Worm (Caenorhabditis elegans): ENCODE measurements around the gene rom-2.

rom-2 gene

DNA sequence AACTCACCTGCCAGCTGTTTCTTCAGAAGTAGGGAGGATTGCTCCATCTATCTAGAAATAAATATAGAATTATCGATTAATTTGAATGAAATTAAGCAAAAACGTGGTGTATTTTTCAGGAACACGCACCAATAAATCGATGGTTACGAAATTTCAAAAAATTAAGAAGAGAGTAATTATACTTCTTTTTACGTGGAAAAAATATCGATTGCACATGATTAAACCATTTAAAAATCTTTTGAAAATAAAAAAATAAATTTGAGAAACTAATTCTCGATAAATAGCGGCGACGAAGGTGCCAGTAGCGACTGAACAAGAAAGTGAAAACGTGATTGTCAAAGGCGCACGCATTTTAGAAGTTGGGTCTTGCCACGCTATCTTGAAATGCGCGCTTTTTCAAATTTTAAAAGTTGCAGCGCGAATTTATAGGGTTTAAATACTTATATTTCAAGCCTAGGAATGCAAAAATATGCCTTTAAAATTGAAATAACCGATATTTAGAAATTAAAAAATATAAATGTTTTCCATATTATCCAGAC is 35.7 kb upstream of the rom-2 start, which contains the start of gene ubc-7:
TSS of gene ubc-7 (minus strand) at position 51 of the 539 bp plus-strand sequence.
- peak; percentile 72 for TF ChIP-seq attf-5 (GFP tag; optimal IDR thresholded peaks at IDR 0.05)
- 0 out of 2 replicates have a peak, but pooled peaks have one; percentile 6 for TF ChIP-seq let-526 (GFP tag; IDR thresholded peaks at IDR 0.05)
- peak; percentile 80 for TF ChIP-seq mcd-1 (GFP tag; IDR thresholded peaks at IDR 0.05)
- TF ChIP-seq nfyb-1 (GFP tag; IDR thresholded peaks at IDR 0.05): peak; percentile 43; the same call in 1 of the 2 replicates
- TF ChIP-seq snpc-3.4 (tag; optimal IDR thresholded peaks at IDR 0.05): peak; percentile 71
- TF ChIP-seq unc-62 (GFP tag; optimal IDR thresholded peaks at IDR 0.05): no peak
- TF ChIP-seq dox-1 (GFP tag; IDR thresholded peaks at IDR 0.05): peak; percentile 25; the same call in 1 of the 2 replicates
- TF ChIP-seq B0035.1 (tag; optimal IDR thresholded peaks at IDR 0.05): no peak
- no peak for TF ChIP-seq lag-1 (GFP tag; IDR thresholded peaks at IDR 0.05)
- peak; percentile 97 for TF ChIP-seq F33H1.4 (GFP tag; IDR thresholded peaks at IDR 0.05)
- TF ChIP-seq cebp-1 (GFP tag; IDR thresholded peaks at IDR 0.05): no peak
- TF ChIP-seq cebp-1 (tag; optimal IDR thresholded peaks at IDR 0.05): peak; percentile 71
- peak; percentile 79 for TF ChIP-seq xnd-1 (tag; optimal IDR thresholded peaks at IDR 0.05)
- peak; percentile 68 for TF ChIP-seq tlf-1 (GFP tag; optimal IDR thresholded peaks at IDR 0.05)
- peak; percentile 76 for TF ChIP-seq ekl-4 (GFP tag; IDR thresholded peaks at IDR 0.05)
- no peak for TF ChIP-seq attf-6 (GFP tag; IDR thresholded peaks at IDR 0.05)
- peak; percentile 48 for TF ChIP-seq hmg-1.2 (GFP tag; IDR thresholded peaks at IDR 0.05)
- TF ChIP-seq lin-54 (GFP tag; optimal IDR thresholded peaks at IDR 0.05): peak; percentile 95
- no peak for TF ChIP-seq F37B4.10 (GFP tag; IDR thresholded peaks at IDR 0.05)
- peak; percentile 92 for TF ChIP-seq madf-8 (GFP tag; conservative IDR thresholded peaks at IDR 0.05)
- TF ChIP-seq D2030.7 (GFP tag; IDR thresholded peaks at IDR 0.05): peak; percentile 77; the same call in 1 of the 2 replicates
- TF ChIP-seq tbp1 (GFP tag; optimal IDR thresholded peaks at IDR 0.05): peak; percentile 56
- peak; percentile 95 for TF ChIP-seq dpl-1 (GFP tag; optimal IDR thresholded peaks at IDR 0.05)
- peak; percentile 22 for TF ChIP-seq nhr-80 (tag; optimal IDR thresholded peaks at IDR 0.05)
- peak; percentile 50 to 91 (median 79) for TF ChIP-seq lin-35 (GFP tag; optimal IDR thresholded peaks at IDR 0.05)
- peak; percentile 48 for TF ChIP-seq ztf-18 (tag; optimal IDR thresholded peaks at IDR 0.05)
- peak; percentile 83 for TF ChIP-seq ceh-91 (GFP tag; IDR thresholded peaks at IDR 0.05)
- TF ChIP-seq ceh-100 (GFP tag; IDR thresholded peaks at IDR 0.05): peak; percentile 19; the same call in 1 of the 2 replicates
- peak; percentile 58 for TF ChIP-seq snpc-1.1 (tag; optimal IDR thresholded peaks at IDR 0.05; ENCODE audit: insufficient read depth)
- peak; percentile 96 for TF ChIP-seq efl-1 (GFP tag; optimal IDR thresholded peaks at IDR 0.05)
- no peak for TF ChIP-seq ccch-3 (GFP tag; optimal IDR thresholded peaks at IDR 0.05)
- TF ChIP-seq hsf-1 (GFP tag; IDR thresholded peaks at IDR 0.05): peak; percentile 79
- TF ChIP-seq B0336.3 (GFP tag; IDR thresholded peaks at IDR 0.05): peak; percentile 42; the same call in 1 of the 2 replicates
- TF ChIP-seq rcor-1 (GFP tag; IDR thresholded peaks at IDR 0.05): peak; percentile 70
- no peak for TF ChIP-seq snpc-4 (GFP tag; optimal IDR thresholded peaks at IDR 0.05)
- TF ChIP-seq snpc-4 (tag; optimal IDR thresholded peaks at IDR 0.05): peak in 2 of 4 experiments; percentile 14 to 45
- TF ChIP-seq F23B12.7 (tag; optimal IDR thresholded peaks at IDR 0.05; ENCODE audit: insufficient read depth): peak; percentile 68
- TF ChIP-seq lin-40 (tag; optimal IDR thresholded peaks at IDR 0.05): peak; percentile 52
- 0 out of 2 replicates have a peak, but pooled peaks have one; percentile 3 for TF ChIP-seq B0019.2 (GFP tag; conservative IDR thresholded peaks at IDR 0.05)
- no peak for TF ChIP-seq mes-4 (tag; optimal IDR thresholded peaks at IDR 0.05)
- peak; percentile 30; the same call in 1 of the 2 replicates for TF ChIP-seq madf-3 (GFP tag; IDR thresholded peaks at IDR 0.05)
- TF ChIP-seq ZK185.1 (tag; optimal IDR thresholded peaks at IDR 0.05; ENCODE audit: poor library complexity, severe bottlenecking): peak; percentile 63
- no peak for TF ChIP-seq K11D2.4 (GFP tag; IDR thresholded peaks at IDR 0.05)
- peak; percentile 69 for TF ChIP-seq lsl-1 (GFP tag; optimal IDR thresholded peaks at IDR 0.05)
- TF ChIP-seq snpc-1.3 (tag; optimal IDR thresholded peaks at IDR 0.05; ENCODE audit: insufficient read depth): peak; percentile 22
- peak; percentile 24 for TF ChIP-seq him-1 (tag; optimal IDR thresholded peaks at IDR 0.05)
- TF ChIP-seq Y53F4B.3 (GFP tag; IDR thresholded peaks at IDR 0.05): no peak

All from whole organism, young adult.